Worm (Caenorhabditis elegans) whole organism, L2 larva: ENCODE results near the gene max-1.

Experiments used
- C34F6.9 ChIP-seq: fragments of 150-350 bp; optimal IDR thresholded peaks from 2 replicates; lab custom pipeline; 2014; ENCODE audit warnings: missing biosample characterization, missing genetic modification characterization
- F13H6.1 ChIP-seq: sonication (generic microtip); optimal IDR thresholded peaks from 2 replicates; lab custom pipeline; 2016; ENCODE audit warnings: missing genetic modification characterization, missing compliant biosample characterization
- Y55F3AM.14 ChIP-seq: fragments of 200-800 bp; sonication (Bioruptor generic); optimal IDR thresholded peaks from 2 replicates; lab custom pipeline; 2018; ENCODE audit warnings: mild to moderate bottlenecking, missing genetic modification characterization, missing compliant biosample characterization
- ZK546.5 ChIP-seq: sonication (generic microtip); optimal IDR thresholded peaks from 2 replicates; lab custom pipeline; 2017; ENCODE audit warnings: missing biosample characterization, missing genetic modification characterization
- aly-2 ChIP-seq: fragments of 150-350 bp; optimal IDR thresholded peaks from 2 replicates; lab custom pipeline; 2014; ENCODE audit warnings: missing biosample characterization, missing genetic modification characterization
- ama-1 ChIP-seq: fragments of 150-350 bp; optimal IDR thresholded peaks from 2 replicates; lab custom pipeline; 2018; ENCODE audit warnings: inconsistent platforms
- blmp-1 ChIP-seq: sonication (generic microtip); optimal IDR thresholded peaks from 2 replicates; lab custom pipeline; 2017; ENCODE audit warnings: missing genetic modification characterization, mild to moderate bottlenecking, missing compliant biosample characterization, antibody characterized with exemption, moderate library complexity; ENCODE audit not compliant: insufficient read depth
- ceh-16 ChIP-seq: fragments of 150-350 bp; optimal IDR thresholded peaks from 2 replicates; lab custom pipeline; 2014; ENCODE audit warnings: missing biosample characterization, missing genetic modification characterization
- ceh-82 ChIP-seq: fragments of 150-350 bp; optimal IDR thresholded peaks from 2 replicates; lab custom pipeline; 2014; ENCODE audit warnings: missing biosample characterization, missing genetic modification characterization
- dmd-4 ChIP-seq: sonication (generic microtip); optimal IDR thresholded peaks from 2 replicates; lab custom pipeline; 2017; ENCODE audit warnings: missing biosample characterization, missing genetic modification characterization
- egl-27 ChIP-seq: sonication (generic microtip); optimal IDR thresholded peaks from 3 replicates; lab custom pipeline; 2017; ENCODE audit warnings: missing biosample characterization, missing genetic modification reagents, missing genetic modification characterization
- elt-1 ChIP-seq: fragments of 150-350 bp; optimal IDR thresholded peaks from 2 replicates; lab custom pipeline; 2014; ENCODE audit warnings: missing biosample characterization, missing genetic modification characterization
- elt-3 ChIP-seq: sonication (generic microtip); optimal IDR thresholded peaks from 2 replicates; lab custom pipeline; 2017; ENCODE audit warnings: missing biosample characterization, missing genetic modification characterization
- fos-1 ChIP-seq: fragments of 150-350 bp; optimal IDR thresholded peaks from 2 replicates; lab custom pipeline; 2014; ENCODE audit warnings: missing biosample characterization, missing genetic modification characterization
- gmeb-1 ChIP-seq: fragments of 150-350 bp; optimal IDR thresholded peaks from 2 replicates; lab custom pipeline; 2014; ENCODE audit warnings: missing biosample characterization, missing genetic modification characterization
- lin-13 ChIP-seq: fragments of 150-350 bp; optimal IDR thresholded peaks from 2 replicates; lab custom pipeline; 2014; ENCODE audit warnings: missing biosample characterization, missing genetic modification reagents, missing genetic modification characterization
- lin-39 ChIP-seq: fragments of 150-350 bp; optimal IDR thresholded peaks from 2 replicates; lab custom pipeline; 2014; ENCODE audit warnings: missing biosample characterization, missing genetic modification reagents, missing genetic modification characterization
- lsy-2 ChIP-seq, 2 experiments: fragments of 150-350 bp in 1 of 2; sonication (generic microtip) in 1 of 2; optimal IDR thresholded peaks; 2 replicates each; lab custom pipeline; 2014 to 2017; ENCODE audit warnings: missing biosample characterization in 2 of 2, missing genetic modification characterization in 2 of 2
- mab-5 ChIP-seq: fragments of 150-350 bp; optimal IDR thresholded peaks from 2 replicates; lab custom pipeline; 2014; ENCODE audit warnings: missing biosample characterization, missing genetic modification characterization
- mbf-1 ChIP-seq: sonication (generic microtip); optimal IDR thresholded peaks from 2 replicates; lab custom pipeline; 2017; ENCODE audit warnings: missing biosample characterization, missing genetic modification characterization
- nhr-11 ChIP-seq: fragments of 150-350 bp; optimal IDR thresholded peaks from 2 replicates; lab custom pipeline; 2014; ENCODE audit warnings: missing biosample characterization, missing genetic modification characterization
- nhr-12 ChIP-seq: fragments of 150-350 bp; optimal IDR thresholded peaks from 2 replicates; lab custom pipeline; 2014; ENCODE audit warnings: missing biosample characterization, missing genetic modification characterization
- nhr-21 ChIP-seq: fragments of 150-350 bp; optimal IDR thresholded peaks from 2 replicates; lab custom pipeline; 2014; ENCODE audit warnings: missing biosample characterization, missing genetic modification characterization
- nhr-25 ChIP-seq: fragments of 150-350 bp; sonication (generic microtip); optimal IDR thresholded peaks from 3 replicates; lab custom pipeline; 2014; ENCODE audit warnings: missing biosample characterization, missing genetic modification characterization
- nhr-6 ChIP-seq: fragments of 150-350 bp; optimal IDR thresholded peaks from 2 replicates; lab custom pipeline; 2014; ENCODE audit warnings: missing biosample characterization, missing genetic modification characterization
- nhr-77 ChIP-seq: fragments of 150-350 bp; optimal IDR thresholded peaks from 2 replicates; lab custom pipeline; 2014; ENCODE audit warnings: missing biosample characterization, missing genetic modification characterization
- peb-1 ChIP-seq: fragments of 150-350 bp; optimal IDR thresholded peaks from 2 replicates; lab custom pipeline; 2014; ENCODE audit warnings: missing biosample characterization, missing genetic modification characterization
- sem-4 ChIP-seq: fragments of 150-350 bp; optimal IDR thresholded peaks from 2 replicates; lab custom pipeline; 2014; ENCODE audit warnings: missing biosample characterization, missing genetic modification reagents, missing genetic modification characterization
- sma-9 ChIP-seq, 2 experiments: fragments of 150-350 bp in 1 of 2; sonication (generic microtip) in 1 of 2; optimal IDR thresholded peaks; 2 replicates each; lab custom pipeline; 2014 to 2016; ENCODE audit warnings: missing genetic modification characterization in 2 of 2, mild to moderate bottlenecking in 1 of 2, missing biosample characterization in 1 of 2, missing compliant biosample characterization in 1 of 2, missing genetic modification reagents in 1 of 2, moderate library complexity in 1 of 2
- unc-39 ChIP-seq: fragments of 150-350 bp; optimal IDR thresholded peaks from 2 replicates; lab custom pipeline; 2014; ENCODE audit warnings: missing biosample characterization, missing genetic modification characterization
- unc-55 ChIP-seq: fragments of 150-350 bp; sonication (generic microtip); optimal IDR thresholded peaks from 3 replicates; lab custom pipeline; 2014; ENCODE audit warnings: missing biosample characterization, missing genetic modification reagents, missing genetic modification characterization
- unc-62 ChIP-seq: fragments of 150-350 bp; optimal IDR thresholded peaks from 2 replicates; lab custom pipeline; 2014; ENCODE audit warnings: missing biosample characterization, missing genetic modification reagents, missing genetic modification characterization
- zag-1 ChIP-seq: fragments of 150-350 bp; optimal IDR thresholded peaks from 2 replicates; lab custom pipeline; 2014; ENCODE audit warnings: missing biosample characterization, missing genetic modification characterization
- ztf-1 ChIP-seq: fragments of 200-800 bp; sonication (Bioruptor generic); conservative IDR thresholded peaks from 2 replicates; pipeline ENCODE4 v1.3.6; 2022; ENCODE audit warnings: missing genetic modification characterization, missing compliant biosample characterization
- ztf-4 ChIP-seq: fragments of 150-350 bp; optimal IDR thresholded peaks from 2 replicates; lab custom pipeline; 2014; ENCODE audit warnings: missing biosample characterization, missing genetic modification characterization

Gene max-1

ce11 chrV:13111599-13112191, 8.3 kb downstream of the max-1 start:
- TF ChIP-seq unc-55 (GFP tag; lab: Kevin White, UChicago) (peak; percentile 47), F13H6.1 (tag; lab: Kevin White, UChicago) (no peak), zag-1 (tag; lab: Kevin White, UChicago) (peak; percentile 62), C34F6.9 (peak; percentile 14), blmp-1 (tag; lab: Kevin White, UChicago) (no peak), elt-3 (tag; lab: Kevin White, UChicago) (no peak), Y55F3AM.14 (peak; percentile 30), nhr-25 (tag; lab: Kevin White, UChicago) (no peak)

- peak; percentile 67 for TF ChIP-seq unc-55 (GFP tag; lab: Kevin White, UChicago)
- no peak for TF ChIP-seq aly-2
- TF ChIP-seq fos-1 (tag; lab: Kevin White, UChicago) = peak; percentile 3
- no peak for TF ChIP-seq mab-5 (tag; lab: Kevin White, UChicago)
- no peak for TF ChIP-seq elt-3 (tag; lab: Kevin White, UChicago)
- no peak for TF ChIP-seq peb-1
- TF ChIP-seq ztf-1 (GFP tag; lab: Robert Waterston, UW) = no peak
- no peak for TF ChIP-seq nhr-77 (tag; lab: Kevin White, UChicago)
Measured at ce11 chrV:13105840-13106429, 14.1 kb downstream of the max-1 start.

DNA sequence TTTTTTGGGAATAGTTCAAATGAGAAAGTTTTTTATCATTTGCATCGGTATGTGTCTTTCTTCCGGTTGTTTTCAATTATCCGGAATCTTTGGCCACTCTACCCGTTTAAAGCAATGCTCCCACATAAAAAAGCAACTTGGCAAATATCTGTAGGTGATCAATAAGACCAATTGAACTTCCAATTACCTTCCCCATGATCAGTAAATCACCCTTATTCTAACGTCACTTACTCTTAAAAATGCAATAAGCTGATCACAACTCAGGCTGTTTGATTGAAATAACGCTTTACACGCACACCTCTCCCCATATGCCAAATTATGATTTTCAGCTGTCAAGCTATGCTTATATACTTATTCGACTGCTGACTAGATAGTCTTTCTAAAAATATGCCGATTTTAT, 24.4 kb downstream of the max-1 start, which contains the start of gene C34B4.5:
Gene C34B4.5, plus strand, starts transcription at position 301 of the 400 bp plus-strand sequence.
- TF ChIP-seq nhr-12 (tag; lab: Kevin White, UChicago) = no peak
- no peak for TF ChIP-seq aly-2
- no peak for TF ChIP-seq gmeb-1 (tag; lab: Kevin White, UChicago)

DNA sequence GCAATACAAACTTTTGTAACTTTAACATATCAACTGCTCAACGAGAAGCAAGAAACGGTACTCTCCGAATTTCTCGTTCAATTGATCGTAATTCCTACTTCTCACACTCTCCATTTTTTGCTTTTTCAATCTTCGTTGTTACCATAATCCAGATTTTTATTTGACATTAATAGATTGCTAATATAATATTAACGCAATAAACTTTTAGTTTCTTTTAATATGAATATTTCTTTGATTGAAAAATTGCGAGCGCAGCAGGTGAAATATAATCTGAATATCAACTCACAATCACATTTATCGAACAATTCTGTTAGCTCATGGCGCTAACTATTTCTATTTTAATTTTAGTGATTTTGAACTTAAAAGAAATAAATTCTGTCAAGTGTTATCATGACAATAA, 27.7 kb downstream of the max-1 start, which contains the start of gene lurp-4:
Gene lurp-4, plus strand, starts transcription at position 301 of the 400 bp plus-strand sequence.
- TF ChIP-seq C34F6.9 (no peak), mbf-1 (tag; lab: Kevin White, UChicago) (no peak), nhr-6 (no peak), mab-5 (tag; lab: Kevin White, UChicago) (no peak), elt-1 (tag; lab: Kevin White, UChicago) (no peak), ceh-16 (tag; lab: Kevin White, UChicago) (no peak), lin-39 (tag; lab: Kevin White, UChicago) (no peak), F13H6.1 (tag; lab: Kevin White, UChicago) (no peak), lsy-2 (tag; optimal IDR thresholded peaks at IDR 0.05; lab: Kevin White, UChicago) (no peak), aly-2 (no peak), egl-27 (tag; lab: Kevin White, UChicago) (no peak), fos-1 (tag; lab: Kevin White, UChicago) (no peak)

DNA sequence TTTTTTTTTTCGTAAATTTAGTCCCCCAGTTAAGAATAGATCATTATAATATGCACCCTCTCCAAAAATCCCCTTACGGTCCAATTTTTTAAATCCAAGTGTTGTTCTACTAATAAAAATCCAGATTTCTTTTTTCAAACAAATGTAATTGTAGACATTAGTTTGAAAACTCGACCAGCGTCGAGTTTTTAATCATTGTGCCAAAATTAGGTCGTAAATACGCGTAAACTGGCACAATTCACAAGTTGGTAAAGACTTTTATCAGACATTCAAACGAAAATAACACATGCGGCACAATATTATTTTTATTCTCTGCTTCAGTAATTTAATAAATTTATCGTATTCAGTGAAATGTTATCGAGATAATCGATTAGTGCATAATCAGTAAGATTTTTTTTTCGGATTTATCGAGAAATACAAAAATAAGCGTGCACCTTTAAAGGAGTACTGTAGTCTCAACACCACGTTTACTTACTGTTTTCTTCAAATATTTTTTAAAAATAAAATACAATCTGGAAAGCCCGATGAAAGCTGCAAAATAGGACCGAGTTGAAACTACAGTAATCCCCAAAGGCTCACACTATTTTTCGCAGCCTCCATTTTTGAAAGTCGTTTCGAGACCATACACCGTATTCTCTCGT, 29.8 kb downstream of the max-1 start, which contains the start of gene C34B4.4:
Gene C34B4.4, plus strand, starts transcription at position 276 of the 641 bp plus-strand sequence.
- TF ChIP-seq elt-3 (tag; lab: Kevin White, UChicago) (no peak), nhr-25 (tag; lab: Kevin White, UChicago) (peak; percentile 23), gmeb-1 (tag; lab: Kevin White, UChicago) (no peak), lin-39 (tag; lab: Kevin White, UChicago) (no peak), elt-1 (tag; lab: Kevin White, UChicago) (no peak), dmd-4 (tag; lab: Kevin White, UChicago) (no peak), sem-4 (tag; lab: Kevin White, UChicago) (no peak), lsy-2 (tag; optimal IDR thresholded peaks at IDR 0.05; lab: Kevin White, UChicago) (peak in 1 of 2 experiments; percentile 6), C34F6.9 (no peak), ceh-82 (tag; lab: Kevin White, UChicago) (no peak), ztf-1 (GFP tag; lab: Robert Waterston, UW) (no peak), nhr-6 (no peak), nhr-21 (tag; lab: Kevin White, UChicago) (no peak), nhr-11 (tag; lab: Kevin White, UChicago) (no peak), ama-1 (lab: Kevin White, UChicago) (no peak), lin-13 (GFP tag; lab: Kevin White, UChicago) (peak; percentile 9), F13H6.1 (tag; lab: Kevin White, UChicago) (no peak), Y55F3AM.14 (peak; percentile 31), blmp-1 (tag; lab: Kevin White, UChicago) (no peak), ztf-4 (no peak), peb-1 (no peak), sma-9 (GFP tag; optimal IDR thresholded peaks at IDR 0.05; lab: Kevin White, UChicago) (peak; percentile 29), sma-9 (tag; optimal IDR thresholded peaks at IDR 0.05; lab: Kevin White, UChicago) (no peak), unc-62 (GFP tag; lab: Kevin White, UChicago) (no peak), aly-2 (no peak), mbf-1 (tag; lab: Kevin White, UChicago) (no peak), unc-39 (tag; lab: Kevin White, UChicago) (no peak), ceh-16 (tag; lab: Kevin White, UChicago) (no peak), ZK546.5 (tag; lab: Kevin White, UChicago) (no peak)
